Worm (Caenorhabditis elegans) whole organism, L3 larva: ENCODE results near the gene snt-1.

Experiments used
- ceh-9 ChIP-seq: sonication (generic microtip); optimal IDR thresholded peaks from 2 replicates; lab custom pipeline; 2018; ENCODE audit warnings: missing biosample characterization, missing genetic modification characterization
- fkh-10 ChIP-seq: sonication (generic microtip); optimal IDR thresholded peaks from 2 replicates; lab custom pipeline; 2017; ENCODE audit warnings: missing biosample characterization, missing genetic modification reagents, missing genetic modification characterization

ce11 chrII:6776418-6777034 is 34.2 kb upstream of the snt-1 start, which contains the start of gene ssup-72:
- TF ChIP-seq ceh-9 (tag; lab: Kevin White, UChicago) = no peak
- TF ChIP-seq fkh-10 = no peak
